Worm (Caenorhabditis elegans) whole organism, early embryonic: ENCODE data around the gene paml-1.

ENCODE experiments used
- B0310.2 ChIP-seq: sonication (generic microtip); optimal IDR thresholded peaks from 2 replicates; lab custom pipeline; 2016; ENCODE audit warnings: mild to moderate bottlenecking, missing genetic modification characterization, missing compliant biosample characterization
- F13C5.2 ChIP-seq: sonication (generic microtip); optimal IDR thresholded peaks from 2 replicates; lab custom pipeline; 2017; ENCODE audit warnings: mild to moderate bottlenecking, missing genetic modification characterization, inconsistent platforms, missing compliant biosample characterization
- aly-1 ChIP-seq: sonication (generic microtip); optimal IDR thresholded peaks from 2 replicates; lab custom pipeline; 2016; ENCODE audit warnings: missing genetic modification characterization, missing compliant biosample characterization
- ama-1 ChIP-seq: fragments of 150-350 bp; optimal IDR thresholded peaks from 2 replicates; lab custom pipeline; 2014
- ceh-13 ChIP-seq: fragments of 200-800 bp; sonication (Bioruptor generic); optimal IDR thresholded peaks from 2 replicates; lab custom pipeline; 2018; ENCODE audit warnings: mild to moderate bottlenecking, missing genetic modification characterization, missing compliant biosample characterization
- ceh-36 ChIP-seq: sonication (generic microtip); optimal IDR thresholded peaks from 2 replicates; lab custom pipeline; 2016; ENCODE audit warnings: missing genetic modification characterization, inconsistent platforms, missing compliant biosample characterization
- ets-7 ChIP-seq: sonication (generic microtip); optimal IDR thresholded peaks from 2 replicates; lab custom pipeline; 2016; ENCODE audit warnings: missing genotype, missing genetic modification characterization, missing compliant biosample characterization
- flt-1 ChIP-seq: fragments of 200-800 bp; sonication (Bioruptor generic); IDR thresholded peaks from 2 replicates; pipeline ENCODE4 v1.3.6; 2022; ENCODE audit warnings: missing genetic modification characterization, missing compliant biosample characterization
- hmbx-1 ChIP-seq: sonication (generic microtip); optimal IDR thresholded peaks from 2 replicates; lab custom pipeline; 2016; ENCODE audit warnings: mild to moderate bottlenecking, missing genetic modification characterization, missing compliant biosample characterization
- hmg-4 ChIP-seq: fragments of 200-800 bp; sonication (Bioruptor generic); optimal IDR thresholded peaks from 2 replicates; lab custom pipeline; 2018; ENCODE audit warnings: mild to moderate bottlenecking, missing genetic modification characterization, missing compliant biosample characterization
- hnd-1 ChIP-seq: sonication (generic microtip); optimal IDR thresholded peaks from 2 replicates; lab custom pipeline; 2016; ENCODE audit warnings: missing genetic modification characterization, missing compliant biosample characterization
- pes-1 ChIP-seq: fragments of 200-800 bp; sonication (Bioruptor generic); IDR thresholded peaks from 2 replicates; pipeline ENCODE4 v1.3.6; 2022; ENCODE audit warnings: missing genetic modification reagents, missing genetic modification characterization, missing compliant biosample characterization
- scrt-1 ChIP-seq: fragments of 200-800 bp; sonication (Bioruptor generic); IDR thresholded peaks from 2 replicates; pipeline ENCODE4 v1.3.6; 2022; ENCODE audit warnings: missing genetic modification characterization, missing compliant biosample characterization
- sea-1 ChIP-seq: fragments of 200-800 bp; sonication (Bioruptor generic); conservative IDR thresholded peaks from 2 replicates; pipeline ENCODE4 v1.3.6; 2022; ENCODE audit warnings: missing genetic modification characterization, missing compliant biosample characterization
- tbx-11 ChIP-seq: fragments of 200-800 bp; sonication (Bioruptor generic); IDR thresholded peaks from 2 replicates; pipeline ENCODE4 v1.3.6; 2022; ENCODE audit warnings: missing genetic modification characterization, missing compliant biosample characterization
- tbx-37 ChIP-seq: fragments of 200-800 bp; sonication (Bioruptor generic); conservative IDR thresholded peaks from 2 replicates; pipeline ENCODE4 v1.3.6; 2022; ENCODE audit warnings: missing genetic modification reagents, missing genetic modification characterization, missing compliant biosample characterization
- tra-4 ChIP-seq: sonication (generic microtip); optimal IDR thresholded peaks from 2 replicates; lab custom pipeline; 2017; ENCODE audit warnings: missing genetic modification characterization, missing compliant biosample characterization

paml-1 gene

DNA sequence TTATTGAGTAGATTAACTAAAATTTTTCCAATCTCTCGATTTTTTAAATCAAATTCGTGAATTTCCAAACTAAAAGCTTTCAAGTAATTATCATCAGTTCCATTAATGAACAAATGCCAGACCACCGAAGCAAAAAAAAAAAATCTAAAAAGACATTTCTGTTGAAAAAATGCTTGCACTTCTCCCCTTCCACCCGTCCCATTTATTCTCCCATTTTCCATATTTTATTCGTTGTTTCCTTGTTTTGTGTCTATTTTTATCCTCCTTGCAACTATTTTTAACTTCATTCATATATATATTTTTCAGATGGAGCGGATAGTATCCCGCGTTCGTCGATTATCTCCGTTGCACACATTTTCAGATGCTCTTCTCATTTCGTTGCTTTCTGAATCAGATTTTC is 45.0 kb downstream of the paml-1 start, which contains the start of gene epac-1:
Gene epac-1 (plus strand): TSS at position 301 of the 400 bp plus-strand sequence.
- TF ChIP-seq ama-1 (lab: Kevin White, UChicago): no peak
- TF ChIP-seq hmbx-1 (tag; lab: Kevin White, UChicago): no peak
- TF ChIP-seq hmg-4: no peak
- no peak for TF ChIP-seq pes-1 (GFP tag; lab: Robert Waterston, UW)
- no peak for TF ChIP-seq scrt-1 (GFP tag; lab: Robert Waterston, UW)
- TF ChIP-seq aly-1: no peak
- no peak for TF ChIP-seq tbx-11
- no peak for TF ChIP-seq ceh-13
- no peak for TF ChIP-seq ceh-36 (tag; lab: Kevin White, UChicago)
- no peak for TF ChIP-seq sea-1 (GFP tag; lab: Robert Waterston, UW)
- TF ChIP-seq B0310.2 (tag; lab: Kevin White, UChicago): no peak

DNA sequence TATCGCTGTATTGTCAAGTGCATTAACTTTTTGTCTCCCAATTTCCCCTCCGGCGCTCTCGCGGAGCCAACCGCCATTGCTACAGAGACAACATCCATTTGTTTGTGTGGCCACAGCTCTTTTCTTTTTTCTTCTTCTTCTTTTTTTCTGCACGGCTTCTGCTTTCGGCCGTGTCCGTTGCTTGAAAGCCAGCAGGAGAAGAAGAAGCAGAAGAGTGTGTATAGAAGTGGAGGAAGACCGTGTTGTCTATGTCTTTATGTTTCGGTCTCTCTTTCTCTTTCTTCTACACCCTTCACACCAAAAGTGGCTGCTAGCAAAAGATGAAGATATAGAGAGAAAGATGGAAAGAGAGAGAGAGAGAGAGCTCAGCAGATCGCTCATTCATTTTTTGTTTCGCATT is 46.0 kb downstream of the paml-1 start:
- TF ChIP-seq ceh-13 (no peak), flt-1 (GFP tag; lab: Robert Waterston, UW) (no peak), sea-1 (GFP tag; lab: Robert Waterston, UW) (no peak), tbx-11 (no peak), hnd-1 (tag; lab: Kevin White, UChicago) (no peak), hmbx-1 (tag; lab: Kevin White, UChicago) (no peak), ama-1 (lab: Kevin White, UChicago) (no peak), ceh-36 (tag; lab: Kevin White, UChicago) (no peak), pes-1 (GFP tag; lab: Robert Waterston, UW) (no peak), ets-7 (tag; lab: Kevin White, UChicago) (no peak), aly-1 (no peak)

DNA sequence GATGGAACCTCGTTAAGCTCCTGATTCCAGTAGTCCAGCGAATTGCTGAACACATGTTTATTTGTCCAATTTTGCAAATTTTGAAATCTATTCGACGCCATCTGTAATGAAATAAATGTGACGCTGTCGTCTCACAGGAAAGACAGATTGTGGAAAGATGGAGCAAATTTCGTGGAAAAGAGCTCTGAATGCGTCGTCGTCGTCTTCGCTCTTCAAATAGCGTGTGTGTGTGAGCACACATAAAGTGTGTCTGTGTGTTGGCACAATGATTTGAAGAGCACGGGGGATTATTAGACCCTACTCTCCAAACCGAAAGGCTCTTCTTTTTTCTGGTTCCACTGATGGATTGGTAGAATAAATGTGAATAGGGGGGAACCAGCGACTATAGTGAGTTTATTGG is 47.7 kb downstream of the paml-1 start, which contains the start of gene unc-47:
Gene unc-47 (minus strand): TSS at position 101 of the 400 bp plus-strand sequence.
- TF ChIP-seq ceh-13 (no peak), hnd-1 (tag; lab: Kevin White, UChicago) (no peak), tbx-37 (no peak), tbx-11 (no peak), hmg-4 (no peak), ama-1 (lab: Kevin White, UChicago) (no peak), tra-4 (tag; lab: Kevin White, UChicago) (no peak), sea-1 (GFP tag; lab: Robert Waterston, UW) (no peak), pes-1 (GFP tag; lab: Robert Waterston, UW) (no peak), B0310.2 (tag; lab: Kevin White, UChicago) (no peak), F13C5.2 (tag; lab: Kevin White, UChicago) (no peak), hmbx-1 (tag; lab: Kevin White, UChicago) (no peak), scrt-1 (GFP tag; lab: Robert Waterston, UW) (no peak), ets-7 (tag; lab: Kevin White, UChicago) (no peak), ceh-36 (tag; lab: Kevin White, UChicago) (no peak), aly-1 (no peak)

- no peak for TF ChIP-seq sea-1 (GFP tag; lab: Robert Waterston, UW)
- TF ChIP-seq ets-7 (tag; lab: Kevin White, UChicago): no peak
- TF ChIP-seq tra-4 (tag; lab: Kevin White, UChicago): no peak
- TF ChIP-seq hnd-1 (tag; lab: Kevin White, UChicago): no peak
- TF ChIP-seq aly-1: no peak
- no peak for TF ChIP-seq F13C5.2 (tag; lab: Kevin White, UChicago)
- no peak for TF ChIP-seq B0310.2 (tag; lab: Kevin White, UChicago)
- no peak for TF ChIP-seq flt-1 (GFP tag; lab: Robert Waterston, UW)
- TF ChIP-seq ceh-36 (tag; lab: Kevin White, UChicago): no peak
- TF ChIP-seq pes-1 (GFP tag; lab: Robert Waterston, UW): no peak
- no peak for TF ChIP-seq hmbx-1 (tag; lab: Kevin White, UChicago)
- no peak for TF ChIP-seq scrt-1 (GFP tag; lab: Robert Waterston, UW)
- no peak for TF ChIP-seq ceh-13
- TF ChIP-seq tbx-37: no peak
- no peak for TF ChIP-seq hmg-4
- no peak for TF ChIP-seq ama-1 (lab: Kevin White, UChicago)
Measured at ce11 chrIII:10181868-10182267, 52.0 kb downstream of the paml-1 start.

DNA sequence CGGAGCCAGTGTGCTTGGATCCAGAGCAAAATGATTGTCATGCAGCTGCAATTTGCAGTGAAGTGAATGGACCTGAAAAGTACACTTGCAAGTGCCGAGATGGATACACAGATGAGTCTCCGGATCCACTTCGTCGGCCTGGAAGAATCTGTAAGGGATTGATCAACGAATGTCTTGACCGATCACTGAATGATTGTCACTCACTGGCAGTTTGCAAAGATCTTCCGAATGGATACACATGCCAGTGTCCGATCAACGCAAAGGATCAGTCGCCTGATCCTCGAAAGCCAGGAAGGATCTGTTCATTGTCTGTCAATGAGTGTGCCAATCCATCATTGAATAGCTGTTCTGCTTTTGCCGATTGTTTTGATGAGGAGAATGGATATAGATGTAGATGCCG is 54.4 kb downstream of the paml-1 start:
- no peak for TF ChIP-seq ceh-36 (tag; lab: Kevin White, UChicago)

DNA sequence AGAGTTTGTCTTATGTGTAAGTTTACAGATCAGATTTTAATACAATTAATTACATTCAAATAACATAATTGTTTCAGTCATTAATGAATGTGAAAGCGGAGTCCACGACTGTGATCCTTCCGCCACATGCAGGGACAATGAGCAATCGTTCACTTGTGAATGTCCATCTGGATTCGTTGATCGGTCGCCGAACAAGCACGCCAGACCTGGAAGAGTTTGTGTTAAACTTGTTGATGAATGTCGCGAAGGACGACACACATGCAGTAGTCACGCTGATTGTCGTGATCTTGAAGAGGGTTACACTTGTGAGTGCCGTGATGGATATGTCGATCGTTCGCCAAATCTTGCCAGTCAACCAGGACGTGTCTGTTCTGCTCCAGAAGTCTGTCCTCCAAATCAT is 55.3 kb downstream of the paml-1 start:
- no peak for TF ChIP-seq tbx-11
- no peak for TF ChIP-seq scrt-1 (GFP tag; lab: Robert Waterston, UW)
- no peak for TF ChIP-seq flt-1 (GFP tag; lab: Robert Waterston, UW)
- no peak for TF ChIP-seq ceh-13
- no peak for TF ChIP-seq hmbx-1 (tag; lab: Kevin White, UChicago)
- TF ChIP-seq F13C5.2 (tag; lab: Kevin White, UChicago): no peak
- TF ChIP-seq hmg-4: no peak
- TF ChIP-seq pes-1 (GFP tag; lab: Robert Waterston, UW): no peak
- TF ChIP-seq tbx-37: no peak
- no peak for TF ChIP-seq ceh-36 (tag; lab: Kevin White, UChicago)
- TF ChIP-seq sea-1 (GFP tag; lab: Robert Waterston, UW): no peak
- no peak for TF ChIP-seq B0310.2 (tag; lab: Kevin White, UChicago)
- no peak for TF ChIP-seq tra-4 (tag; lab: Kevin White, UChicago)
